Fruit fly (Drosophila melanogaster) whole organism, embryonic: ENCODE measurements around the gene Cpr62Ba.

Source experiments
- Ada2b ChIP-seq: fragments of 200-800 bp; sonication (Bioruptor generic); IDR thresholded peaks from 2 replicates; pipeline ENCODE4 v1.3.6; 2022; ENCODE audit warnings: missing biosample characterization, missing genetic modification characterization
- Bgb ChIP-seq: fragments of 200-800 bp; sonication (Bioruptor generic); IDR thresholded peaks from 2 replicates; pipeline ENCODE4 v1.3.6; 2022; ENCODE audit warnings: missing biosample characterization, missing genetic modification characterization; ENCODE audit not compliant: partially characterized antibody
- BtbVII ChIP-seq: fragments of 200-800 bp; sonication (Bioruptor generic); optimal IDR thresholded peaks from 3 replicates; lab custom pipeline; 2017; ENCODE audit warnings: missing biosample characterization, mild to moderate bottlenecking, missing genetic modification characterization
- CG13287 ChIP-seq: fragments of 200-800 bp; sonication (Bioruptor generic); IDR thresholded peaks from 2 replicates; pipeline ENCODE4 v1.3.6; 2022; ENCODE audit warnings: missing biosample characterization, missing genetic modification characterization; ENCODE audit not compliant: partially characterized antibody
- CG14014 ChIP-seq: fragments of 200-800 bp; sonication (Bioruptor generic); IDR thresholded peaks from 2 replicates; pipeline ENCODE4 v1.3.6; 2022; ENCODE audit warnings: missing biosample characterization, missing genetic modification characterization
- CG14441 ChIP-seq: fragments of 200-800 bp; sonication (Bioruptor generic); IDR thresholded peaks from 2 replicates; pipeline ENCODE4 v1.3.6; 2022; ENCODE audit warnings: missing biosample characterization, missing genetic modification characterization
- CG14710 ChIP-seq: fragments of 200-800 bp; sonication (Bioruptor generic); optimal IDR thresholded peaks from 3 replicates; lab custom pipeline; 2019; ENCODE audit warnings: missing biosample characterization, mild to moderate bottlenecking, missing genetic modification characterization, moderate library complexity
- CG15269 ChIP-seq: fragments of 200-800 bp; sonication (Bioruptor generic); optimal IDR thresholded peaks from 2 replicates; lab custom pipeline; 2018; ENCODE audit warnings: missing biosample characterization, mild to moderate bottlenecking, missing genetic modification characterization, moderate library complexity
- CG17328 ChIP-seq: fragments of 200-800 bp; sonication (Bioruptor generic); IDR thresholded peaks from 2 replicates; pipeline ENCODE4 v1.3.6; 2022; ENCODE audit warnings: missing biosample characterization, missing genetic modification characterization
- CG17361 ChIP-seq: fragments of 200-800 bp; sonication (Bioruptor generic); IDR thresholded peaks from 3 replicates; pipeline ENCODE4 v1.3.6; 2022; ENCODE audit warnings: missing biosample characterization, missing genetic modification characterization
- CG18476 ChIP-seq: fragments of 200-800 bp; sonication (Bioruptor generic); optimal IDR thresholded peaks from 2 replicates; lab custom pipeline; 2016; ENCODE audit warnings: missing biosample characterization, mild to moderate bottlenecking, missing genetic modification characterization
- CG2199 ChIP-seq: fragments of 200-800 bp; sonication (Bioruptor generic); IDR thresholded peaks from 3 replicates; pipeline ENCODE4 v1.3.6; 2022; ENCODE audit warnings: missing biosample characterization, missing genetic modification characterization
- CG33213 ChIP-seq: fragments of 200-800 bp; sonication (Bioruptor generic); optimal IDR thresholded peaks from 3 replicates; lab custom pipeline; 2016; ENCODE audit warnings: missing biosample characterization, missing genetic modification characterization
- CG4282 ChIP-seq: fragments of 200-800 bp; sonication (Bioruptor generic); optimal IDR thresholded peaks from 2 replicates; lab custom pipeline; 2016; ENCODE audit warnings: missing biosample characterization, missing genetic modification characterization
- CG4820 ChIP-seq: fragments of 200-800 bp; sonication (Bioruptor generic); optimal IDR thresholded peaks from 3 replicates; lab custom pipeline; 2016; ENCODE audit warnings: missing biosample characterization, missing genetic modification characterization
- CG4854 ChIP-seq: fragments of 200-800 bp; sonication (Bioruptor generic); optimal IDR thresholded peaks from 2 replicates; lab custom pipeline; 2016; ENCODE audit warnings: missing biosample characterization, missing genetic modification characterization, inconsistent platforms
- CG5180 ChIP-seq: fragments of 200-800 bp; sonication (Bioruptor generic); optimal IDR thresholded peaks from 3 replicates; lab custom pipeline; 2017; ENCODE audit warnings: missing biosample characterization, missing genetic modification characterization, mild to moderate bottlenecking, moderate library complexity, missing genetic modification reagents
- CG6791 ChIP-seq: fragments of 200-800 bp; sonication (Bioruptor generic); IDR thresholded peaks from 3 replicates; pipeline ENCODE4 v1.3.6; 2022; ENCODE audit warnings: missing biosample characterization, missing genetic modification characterization; ENCODE audit not compliant: partially characterized antibody
- CG7271 ChIP-seq: fragments of 200-800 bp; sonication (Bioruptor generic); optimal IDR thresholded peaks from 2 replicates; lab custom pipeline; 2018; ENCODE audit warnings: missing biosample characterization, mild to moderate bottlenecking, missing genetic modification characterization, moderate library complexity
- CG7357 ChIP-seq: fragments of 200-800 bp; sonication (Bioruptor generic); IDR thresholded peaks from 3 replicates; pipeline ENCODE4 v1.3.6; 2022; ENCODE audit warnings: missing biosample characterization, missing genetic modification characterization
- CG7987 ChIP-seq: fragments of 200-800 bp; sonication (Bioruptor generic); optimal IDR thresholded peaks from 2 replicates; lab custom pipeline; 2018; ENCODE audit warnings: missing biosample characterization, mild to moderate bottlenecking, missing genetic modification characterization, moderate library complexity
- CG8359 ChIP-seq: fragments of 200-800 bp; sonication (Bioruptor generic); optimal IDR thresholded peaks from 2 replicates; lab custom pipeline; 2017; ENCODE audit warnings: missing biosample characterization, mild to moderate bottlenecking, missing genetic modification characterization, borderline replicate concordance
- CG9437 ChIP-seq: fragments of 200-800 bp; sonication (Bioruptor generic); optimal IDR thresholded peaks from 2 replicates; lab custom pipeline; 2018; ENCODE audit warnings: missing biosample characterization, mild to moderate bottlenecking, missing genetic modification characterization
- CG9609 ChIP-seq: fragments of 200-800 bp; sonication (Bioruptor generic); optimal IDR thresholded peaks from 3 replicates; lab custom pipeline; 2016; ENCODE audit warnings: missing biosample characterization, missing genetic modification characterization
- D19A ChIP-seq: fragments of 200-800 bp; optimal IDR thresholded peaks from 3 replicates; lab custom pipeline; 2019; ENCODE audit warnings: missing biosample characterization, mild to moderate bottlenecking, missing genetic modification characterization, moderate library complexity
- HLHmδ ChIP-seq: fragments of 200-800 bp; sonication (Bioruptor generic); optimal IDR thresholded peaks from 2 replicates; lab custom pipeline; 2018; ENCODE audit warnings: missing biosample characterization, mild to moderate bottlenecking, missing genetic modification characterization, moderate library complexity
- Lim3 ChIP-seq: fragments of 200-800 bp; sonication (Bioruptor generic); IDR thresholded peaks from 2 replicates; pipeline ENCODE4 v1.3.6; 2022; ENCODE audit warnings: missing biosample characterization, missing genetic modification characterization
- Meics ChIP-seq: fragments of 200-800 bp; sonication (Bioruptor generic); optimal IDR thresholded peaks from 2 replicates; lab custom pipeline; 2017; ENCODE audit warnings: missing biosample characterization, mild to moderate bottlenecking, missing genetic modification characterization
- NC2α ChIP-seq: fragments of 200-800 bp; sonication (Bioruptor generic); optimal IDR thresholded peaks from 2 replicates; lab custom pipeline; 2016; ENCODE audit warnings: missing biosample characterization, missing genetic modification characterization
- Rfx ChIP-seq: fragments of 200-800 bp; sonication (Bioruptor generic); IDR thresholded peaks from 2 replicates; pipeline ENCODE4 v1.3.6; 2022; ENCODE audit warnings: missing biosample characterization, missing genetic modification characterization
- Rx ChIP-seq: fragments of 200-800 bp; sonication (Bioruptor generic); IDR thresholded peaks from 2 replicates; pipeline ENCODE4 v1.3.6; 2022; ENCODE audit warnings: missing biosample characterization, missing genetic modification characterization
- Xbp1 ChIP-seq: fragments of 200-800 bp; sonication (Bioruptor generic); optimal IDR thresholded peaks from 3 replicates; lab custom pipeline; 2016; ENCODE audit warnings: missing biosample characterization, mild to moderate bottlenecking, missing genetic modification characterization
- az2 ChIP-seq: fragments of 200-800 bp; sonication (Bioruptor generic); optimal IDR thresholded peaks from 3 replicates; lab custom pipeline; 2016; ENCODE audit warnings: missing biosample characterization, missing genetic modification characterization
- crol ChIP-seq: fragments of 200-800 bp; sonication (Bioruptor generic); IDR thresholded peaks from 2 replicates; pipeline ENCODE4 v1.3.6; 2022; ENCODE audit warnings: missing biosample characterization, missing genetic modification characterization
- cwo ChIP-seq: fragments of 200-800 bp; sonication (Bioruptor generic); optimal IDR thresholded peaks from 3 replicates; lab custom pipeline; 2017; ENCODE audit warnings: missing biosample characterization, missing genetic modification characterization, mild to moderate bottlenecking, moderate library complexity, missing genetic modification reagents
- da ChIP-seq: fragments of 200-800 bp; sonication (Bioruptor generic); optimal IDR thresholded peaks from 2 replicates; lab custom pipeline; 2016; ENCODE audit warnings: missing biosample characterization, missing genetic modification characterization
- dmrt99B ChIP-seq: fragments of 200-800 bp; sonication (Bioruptor generic); optimal IDR thresholded peaks from 2 replicates; lab custom pipeline; 2018; ENCODE audit warnings: missing biosample characterization, mild to moderate bottlenecking, missing genetic modification characterization, moderate library complexity
- dpn ChIP-seq, 2 experiments: fragments of 200-800 bp; sonication (Bioruptor generic); optimal IDR thresholded peaks; 3 replicates each; lab custom pipeline; 2016; ENCODE audit warnings: missing biosample characterization in 2 of 2, missing genetic modification characterization in 2 of 2
- en ChIP-seq: fragments of 200-800 bp; sonication (Bioruptor generic); optimal IDR thresholded peaks from 2 replicates; lab custom pipeline; 2016; ENCODE audit warnings: missing biosample characterization, missing genetic modification characterization
- gcm ChIP-seq: fragments of 200-800 bp; sonication (Bioruptor generic); optimal IDR thresholded peaks from 2 replicates; lab custom pipeline; 2019; ENCODE audit warnings: missing biosample characterization, mild to moderate bottlenecking, missing genetic modification characterization, moderate library complexity
- hth ChIP-seq: fragments of >200 bp; optimal IDR thresholded peaks from 2 replicates; lab custom pipeline; 2017; ENCODE audit warnings: inconsistent platforms
- lbe ChIP-seq: fragments of 200-800 bp; sonication (Bioruptor generic); optimal IDR thresholded peaks from 2 replicates; lab custom pipeline; 2016; ENCODE audit warnings: missing biosample characterization, mild to moderate bottlenecking, missing genetic modification characterization
- luna ChIP-seq: fragments of 200-800 bp; sonication (Bioruptor generic); optimal IDR thresholded peaks from 2 replicates; lab custom pipeline; 2016; ENCODE audit warnings: missing biosample characterization, missing genetic modification characterization
- nau ChIP-seq: fragments of 200-800 bp; sonication (Bioruptor generic); optimal IDR thresholded peaks from 3 replicates; lab custom pipeline; 2017; ENCODE audit warnings: missing biosample characterization, mild to moderate bottlenecking, missing genetic modification characterization, missing genetic modification reagents
- pb ChIP-seq: fragments of 200-800 bp; sonication (Bioruptor generic); optimal IDR thresholded peaks from 3 replicates; lab custom pipeline; 2016; ENCODE audit warnings: missing biosample characterization, missing genetic modification characterization
- sens ChIP-seq: fragments of 200-800 bp; sonication (Bioruptor generic); peaks from one replicate; lab custom pipeline; 2016; ENCODE audit warnings: missing biosample characterization, missing genetic modification characterization
- sens-2 ChIP-seq: fragments of 200-800 bp; sonication (Bioruptor generic); IDR thresholded peaks from 2 replicates; pipeline ENCODE4 v1.3.6; 2022; ENCODE audit warnings: missing biosample characterization, missing genetic modification characterization
- seq ChIP-seq: fragments of 200-800 bp; sonication (Bioruptor generic); IDR thresholded peaks from 2 replicates; pipeline ENCODE4 v1.3.6; 2022; ENCODE audit warnings: missing biosample characterization, missing genetic modification characterization
- so ChIP-seq: fragments of 200-800 bp; sonication (Bioruptor generic); IDR thresholded peaks from 3 replicates; pipeline ENCODE4 v1.3.6; 2022; ENCODE audit warnings: missing biosample characterization, missing genetic modification characterization
- unc-4 ChIP-seq: fragments of 200-800 bp; sonication (Bioruptor generic); IDR thresholded peaks from 2 replicates; pipeline ENCODE4 v1.3.6; 2022; ENCODE audit warnings: missing biosample characterization, missing genetic modification characterization; ENCODE audit not compliant: partially characterized antibody
- wor ChIP-seq: fragments of 200-800 bp; sonication (Bioruptor generic); IDR thresholded peaks from 2 replicates; pipeline ENCODE4 v1.3.6; 2022; ENCODE audit warnings: missing biosample characterization, missing genetic modification characterization
- yki ChIP-seq: fragments of >200 bp; optimal IDR thresholded peaks from 3 replicates; lab custom pipeline; 2018

The Cpr62Ba gene

dm6 chr3L:1880692-1881091, 49.1 kb upstream of the Cpr62Ba start (continued):
- TF ChIP-seq CG4854, result no peak
- TF ChIP-seq CG14014 (GFP tag; lab: Robert Waterston, UW), result peak; percentile 46; the same call in 1 of the 2 replicates
- TF ChIP-seq CG7357 (GFP tag; lab: Robert Waterston, UW), result 0 out of 3 replicates have a peak, but pooled peaks have one; percentile 34
- TF ChIP-seq dpn (GFP tag; optimal IDR thresholded peaks at IDR 0.05; lab: Kevin White, UChicago), result no peak
- TF ChIP-seq CG7271 (tag; lab: Kevin White, UChicago), result no peak
- TF ChIP-seq CG17328 (GFP tag; lab: Robert Waterston, UW), result no peak
- TF ChIP-seq CG15269 (tag; lab: Kevin White, UChicago), result no peak
- TF ChIP-seq CG2199 (GFP tag; lab: Robert Waterston, UW), result no peak
- 0 out of 3 replicates have a peak, but pooled peaks have one; percentile 37 for TF ChIP-seq CG17361 (GFP tag; lab: Robert Waterston, UW)
- no peak for TF ChIP-seq CG7987 (GFP tag; lab: Kevin White, UChicago)
- TF ChIP-seq BtbVII, result peak; percentile 24
- no peak for TF ChIP-seq NC2α (GFP tag; lab: Kevin White, UChicago)
- no peak for TF ChIP-seq CG14710 (tag; lab: Kevin White, UChicago)
- TF ChIP-seq HLHmδ (GFP tag; lab: Kevin White, UChicago), result no peak
- TF ChIP-seq yki, result no peak
- TF ChIP-seq Lim3 (GFP tag; lab: Robert Waterston, UW), result no peak
- no peak for TF ChIP-seq nau (GFP tag; lab: Kevin White, UChicago)
- no peak for TF ChIP-seq Xbp1
- TF ChIP-seq pb, result no peak
- no peak for TF ChIP-seq az2 (GFP tag; lab: Kevin White, UChicago)
- TF ChIP-seq CG4282, result no peak
- TF ChIP-seq CG9609 (GFP tag; lab: Kevin White, UChicago), result no peak
- no peak for TF ChIP-seq da (GFP tag; lab: Kevin White, UChicago)
- no peak for TF ChIP-seq luna (GFP tag; lab: Kevin White, UChicago)
- TF ChIP-seq lbe (GFP tag; lab: Kevin White, UChicago), result no peak
- TF ChIP-seq cwo (GFP tag; lab: Kevin White, UChicago), result no peak
- no peak for TF ChIP-seq CG8359 (GFP tag; lab: Kevin White, UChicago)
- no peak for TF ChIP-seq unc-4 (GFP tag; lab: Robert Waterston, UW)
- no peak for TF ChIP-seq en
- no peak for TF ChIP-seq so (GFP tag; lab: Robert Waterston, UW)
- no peak for TF ChIP-seq gcm (GFP tag; lab: Kevin White, UChicago)
- TF ChIP-seq seq (GFP tag; lab: Robert Waterston, UW), result no peak
- no peak for TF ChIP-seq CG33213 (GFP tag; lab: Kevin White, UChicago)
- no peak for TF ChIP-seq sens (GFP tag; lab: Kevin White, UChicago)
- TF ChIP-seq D19A (tag; lab: Kevin White, UChicago), result no peak
- no peak for TF ChIP-seq Bgb (GFP tag; lab: Robert Waterston, UW)
- TF ChIP-seq Ada2b (GFP tag; lab: Robert Waterston, UW), result peak; percentile 70
- no peak for TF ChIP-seq Meics
- TF ChIP-seq crol (GFP tag; lab: Robert Waterston, UW), result no peak
- TF ChIP-seq Rfx (GFP tag; lab: Robert Waterston, UW), result peak; percentile 78
- TF ChIP-seq wor, result no peak
- TF ChIP-seq CG13287 (GFP tag; lab: Robert Waterston, UW), result no peak
- no peak for TF ChIP-seq CG18476 (GFP tag; lab: Kevin White, UChicago)
- no peak for TF ChIP-seq CG5180 (GFP tag; lab: Kevin White, UChicago)
- TF ChIP-seq sens-2 (GFP tag; lab: Robert Waterston, UW), result no peak
- TF ChIP-seq dmrt99B (tag; lab: Kevin White, UChicago), result peak; percentile 25
- TF ChIP-seq CG9437 (GFP tag; lab: Kevin White, UChicago), result no peak
- TF ChIP-seq Rx (GFP tag; lab: Robert Waterston, UW), result 0 out of 2 replicates have a peak, but pooled peaks have one; percentile 49
- TF ChIP-seq hth (lab: Kevin White, UChicago), result no peak
- peak; percentile 73 for TF ChIP-seq CG14441 (GFP tag; lab: Robert Waterston, UW)
- TF ChIP-seq CG6791 (GFP tag; lab: Robert Waterston, UW), result no peak
- peak; percentile 25 for TF ChIP-seq CG4820 (GFP tag; lab: Kevin White, UChicago)
